Worm (Caenorhabditis elegans) whole organism, L4/young adult: ENCODE results near the gene srxa-13.

Source experiments
- W03F9.2 ChIP-seq: fragments of 150-350 bp; optimal IDR thresholded peaks from 2 replicates; lab custom pipeline; 2014; ENCODE audit warnings: missing biosample characterization, missing genetic modification characterization
- dao-5 ChIP-seq: sonication (generic microtip); optimal IDR thresholded peaks from 2 replicates; lab custom pipeline; 2016; ENCODE audit warnings: missing genotype, missing genetic modification characterization, moderate library complexity, missing compliant biosample characterization
- him-1 ChIP-seq: sonication (generic microtip); optimal IDR thresholded peaks from 2 replicates; lab custom pipeline; 2016; ENCODE audit warnings: missing genotype, missing genetic modification reagents, missing genetic modification characterization, missing compliant biosample characterization

- TF ChIP-seq him-1 (tag; lab: Kevin White, UChicago) = no peak
- TF ChIP-seq W03F9.2 = no peak
- no peak for TF ChIP-seq dao-5
These were observed 27.1 kb upstream of the srxa-13 start, which contains the start of gene C06B3.1 for ce11 chrV:13902495-13902894.
